Worm (Caenorhabditis elegans): ENCODE measurements around the gene irld-62.
"Not testable (repeated sequence)": the region's sequence is repeated elsewhere in the genome, so short reads cannot be mapped to it uniquely, and the experiment has no call there.

Gene irld-62

DNA sequence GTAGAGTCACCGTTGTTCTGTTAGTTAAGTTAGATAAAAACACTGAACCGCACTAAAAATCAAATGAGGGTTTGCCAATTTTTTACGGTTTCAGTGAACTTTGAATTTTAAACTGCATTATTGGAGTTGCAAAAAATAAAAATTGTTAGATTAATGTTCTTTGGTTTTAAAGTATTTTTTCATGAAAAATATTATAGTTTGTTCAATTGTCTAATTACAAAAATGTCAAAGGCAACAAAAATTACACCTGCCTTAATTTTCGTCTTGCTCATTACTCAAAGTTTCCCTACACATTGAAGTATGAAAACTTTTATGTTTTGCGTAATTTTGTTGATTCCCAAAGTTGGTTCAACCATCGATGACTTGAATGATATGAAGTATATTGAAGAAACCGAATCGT, at the start of gene irld-62:
Gene irld-62 (plus strand): TSS at position 301 of the 400 bp plus-strand sequence.
- TF ChIP-seq B0310.2 (tag; optimal IDR thresholded peaks at IDR 0.05): no peak
- TF ChIP-seq ceh-36 (tag; optimal IDR thresholded peaks at IDR 0.05): no peak
- TF ChIP-seq tbx-11 (GFP tag; IDR thresholded peaks at IDR 0.05): no peak
- TF ChIP-seq sea-1 (GFP tag; conservative IDR thresholded peaks at IDR 0.05): no peak
- no peak for TF ChIP-seq scrt-1 (GFP tag; IDR thresholded peaks at IDR 0.05)
- no peak for TF ChIP-seq ama-1 (optimal IDR thresholded peaks at IDR 0.05)
- no peak for TF ChIP-seq hmg-4 (GFP tag; optimal IDR thresholded peaks at IDR 0.05)
- TF ChIP-seq ceh-13 (GFP tag; optimal IDR thresholded peaks at IDR 0.05): no peak
- no peak for TF ChIP-seq F13C5.2 (tag; optimal IDR thresholded peaks at IDR 0.05)
- TF ChIP-seq ets-7 (tag; optimal IDR thresholded peaks at IDR 0.05): no peak
- no peak for TF ChIP-seq aly-1 (tag; optimal IDR thresholded peaks at IDR 0.05)
- no peak for TF ChIP-seq pes-1 (GFP tag; IDR thresholded peaks at IDR 0.05)
- no peak for TF ChIP-seq hnd-1 (tag; optimal IDR thresholded peaks at IDR 0.05)

DNA sequence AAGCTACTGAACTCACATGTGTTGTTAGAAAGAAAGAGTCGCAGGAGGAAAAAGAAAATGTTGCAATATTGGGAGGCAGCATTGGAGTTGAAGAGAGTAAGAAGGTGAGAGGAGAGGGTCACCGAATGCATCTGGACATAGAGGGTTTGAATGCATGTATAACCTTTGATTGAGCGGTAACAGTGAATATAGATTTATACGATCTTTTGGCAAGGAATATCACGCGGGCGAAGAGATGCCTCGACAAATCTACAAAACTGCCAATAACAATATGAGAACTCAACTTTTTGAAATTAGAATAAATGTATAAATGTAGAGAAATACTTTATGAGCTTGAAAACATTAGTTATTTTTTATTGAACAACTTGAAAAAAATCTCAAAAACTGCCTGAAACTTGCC, 48.5 kb upstream of the irld-62 start, which contains the start of gene M01B2.10:
Gene M01B2.10 (minus strand): TSS at position 101 of the 400 bp plus-strand sequence.
- TF ChIP-seq F13C5.2, ets-7, hmbx-1 (tag; optimal IDR thresholded peaks at IDR 0.05): not testable (repeated sequence)

DNA sequence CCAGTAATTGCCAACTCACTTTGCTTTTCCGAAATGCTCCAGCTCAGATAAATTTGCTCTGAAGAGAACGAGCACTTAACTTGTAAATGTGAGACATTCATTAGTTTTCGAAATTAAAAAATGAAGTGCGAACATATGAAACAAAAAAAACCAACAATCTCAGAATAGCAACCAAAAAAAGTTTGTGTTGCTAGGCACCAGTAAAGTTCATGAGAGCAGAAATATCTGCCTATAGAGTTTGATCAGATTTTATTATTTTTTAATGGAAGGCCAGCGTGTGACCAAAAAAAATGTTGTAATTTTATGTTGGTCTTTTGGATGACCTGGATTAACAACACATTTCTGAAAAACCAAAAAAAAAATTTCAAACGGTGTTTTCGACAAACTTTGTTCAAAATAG, 46.7 kb upstream of the irld-62 start, which contains the start of gene M01B2.12:
Gene M01B2.12 (minus strand): TSS at position 101 of the 400 bp plus-strand sequence.
- TF ChIP-seq tbx-37 (GFP tag; conservative IDR thresholded peaks at IDR 0.05): no peak
- TF ChIP-seq tbx-11 (GFP tag; IDR thresholded peaks at IDR 0.05): no peak
- no peak for TF ChIP-seq ets-7 (tag; optimal IDR thresholded peaks at IDR 0.05)
- no peak for TF ChIP-seq pes-1 (GFP tag; IDR thresholded peaks at IDR 0.05)
- TF ChIP-seq tra-4 (tag; optimal IDR thresholded peaks at IDR 0.05): no peak
- TF ChIP-seq scrt-1 (GFP tag; IDR thresholded peaks at IDR 0.05): no peak
- TF ChIP-seq hmg-4 (GFP tag; optimal IDR thresholded peaks at IDR 0.05): no peak
- no peak for TF ChIP-seq ceh-36 (tag; optimal IDR thresholded peaks at IDR 0.05)

DNA sequence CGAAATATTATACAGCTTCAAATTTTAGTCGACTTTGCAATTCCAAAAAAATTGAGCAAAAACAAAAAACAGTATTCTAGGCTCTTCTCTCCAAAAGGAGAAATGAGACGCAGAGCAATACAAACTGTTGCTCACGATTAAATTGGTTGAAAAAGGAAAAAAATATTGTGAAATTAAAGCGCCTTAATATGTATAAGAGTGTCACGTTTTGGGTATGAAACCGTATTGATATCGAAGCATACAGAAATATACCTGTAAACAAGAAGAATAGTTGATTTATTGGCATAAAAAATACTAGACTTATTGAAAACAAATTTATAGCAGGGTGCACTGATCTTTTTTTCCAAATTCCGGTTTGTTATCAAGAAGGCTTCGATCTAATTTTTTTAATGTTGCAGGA, 45.1 kb upstream of the irld-62 start, which contains the start of gene M01B2.13:
Gene M01B2.13 (minus strand): TSS at position 101 of the 400 bp plus-strand sequence.
- no peak for TF ChIP-seq hmg-4 (GFP tag; optimal IDR thresholded peaks at IDR 0.05)
- TF ChIP-seq pes-1 (GFP tag; IDR thresholded peaks at IDR 0.05): no peak
- TF ChIP-seq tbx-11 (GFP tag; IDR thresholded peaks at IDR 0.05): no peak
- TF ChIP-seq ets-7 (tag; optimal IDR thresholded peaks at IDR 0.05): no peak
- TF ChIP-seq ama-1 (optimal IDR thresholded peaks at IDR 0.05): no peak
- TF ChIP-seq tbx-37 (GFP tag; conservative IDR thresholded peaks at IDR 0.05): no peak
- TF ChIP-seq B0310.2 (tag; optimal IDR thresholded peaks at IDR 0.05): no peak
- TF ChIP-seq aly-1 (tag; optimal IDR thresholded peaks at IDR 0.05): no peak
- no peak for TF ChIP-seq hnd-1 (tag; optimal IDR thresholded peaks at IDR 0.05)
- TF ChIP-seq sea-1 (GFP tag; conservative IDR thresholded peaks at IDR 0.05): no peak

DNA sequence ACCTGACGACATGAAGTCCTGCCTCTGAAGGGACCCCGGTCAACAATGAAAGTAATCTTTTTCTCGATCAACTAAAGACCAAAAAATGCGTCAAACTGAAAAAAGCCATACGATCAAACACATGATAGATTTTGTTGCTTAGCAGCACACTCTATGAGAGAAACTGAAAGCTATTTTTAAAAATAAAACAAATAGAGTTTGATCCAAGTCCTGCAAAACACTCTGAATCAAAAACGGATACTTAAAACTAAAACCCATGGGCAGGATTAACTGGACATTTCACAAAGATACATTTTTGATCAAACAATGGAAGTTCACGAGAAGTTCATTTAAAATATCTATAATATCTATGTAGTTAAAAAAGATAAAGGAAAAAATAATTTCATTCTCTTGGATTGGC, 43.5 kb upstream of the irld-62 start, which contains the start of gene T10H4.13:
Gene T10H4.13 (minus strand): TSS at position 101 of the 400 bp plus-strand sequence.
- TF ChIP-seq hmbx-1 (tag; optimal IDR thresholded peaks at IDR 0.05) (no peak), F13C5.2 (tag; optimal IDR thresholded peaks at IDR 0.05) (no peak), scrt-1 (GFP tag; IDR thresholded peaks at IDR 0.05) (no peak), tbx-11 (GFP tag; IDR thresholded peaks at IDR 0.05) (no peak), aly-1 (tag; optimal IDR thresholded peaks at IDR 0.05) (no peak)

DNA sequence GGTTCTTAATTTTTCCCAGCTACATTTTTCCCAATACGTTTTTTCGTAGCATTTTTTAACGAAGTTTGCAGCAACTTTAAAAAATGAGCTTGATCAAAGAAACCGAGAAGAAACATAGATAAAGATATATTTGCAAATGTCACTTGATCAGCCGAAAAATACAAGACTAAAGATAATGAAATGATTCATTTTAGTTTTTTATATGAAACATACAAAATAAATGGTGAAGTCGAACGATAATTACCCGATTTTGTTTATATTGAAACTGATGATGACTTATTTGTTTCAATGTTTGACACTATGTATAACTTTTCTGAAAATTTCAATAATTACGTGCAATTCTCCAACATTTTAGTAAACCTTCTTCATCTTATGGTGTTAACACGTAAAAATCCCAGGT, 42.6 kb upstream of the irld-62 start, which contains the start of gene srw-22:
Gene srw-22 (plus strand): TSS at position 301 of the 400 bp plus-strand sequence.
- TF ChIP-seq pes-1 (GFP tag; IDR thresholded peaks at IDR 0.05): no peak

DNA sequence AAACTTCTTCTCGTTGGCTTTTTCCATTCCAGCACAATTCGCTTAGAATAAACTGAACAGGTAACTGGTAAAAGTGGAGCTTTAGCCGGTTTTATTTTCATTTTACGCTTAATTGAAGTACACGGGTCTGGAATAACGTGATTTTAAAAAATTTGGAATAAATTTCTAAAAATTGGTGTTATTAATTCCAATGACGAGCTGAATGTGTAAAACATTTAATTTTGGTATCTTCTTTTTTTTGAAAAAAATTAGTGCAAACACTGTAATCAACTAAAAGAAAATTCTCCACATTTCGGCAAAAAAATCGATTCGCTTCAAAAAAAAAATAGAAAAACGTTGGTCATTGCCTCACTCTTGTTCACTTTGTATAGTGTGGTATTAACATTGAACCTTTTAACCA, 38.6 kb upstream of the irld-62 start, which contains the start of gene T10H4.4:
Gene T10H4.4 (minus strand): TSS at position 101 of the 400 bp plus-strand sequence.
- TF ChIP-seq B0310.2 (tag; optimal IDR thresholded peaks at IDR 0.05) (no peak), hmg-4 (GFP tag; optimal IDR thresholded peaks at IDR 0.05) (no peak), ceh-36 (tag; optimal IDR thresholded peaks at IDR 0.05) (no peak), hnd-1 (tag; optimal IDR thresholded peaks at IDR 0.05) (no peak), ama-1 (optimal IDR thresholded peaks at IDR 0.05) (no peak), tbx-11 (GFP tag; IDR thresholded peaks at IDR 0.05) (no peak), aly-1 (tag; optimal IDR thresholded peaks at IDR 0.05) (no peak), sea-1 (GFP tag; conservative IDR thresholded peaks at IDR 0.05) (no peak), ceh-13 (GFP tag; optimal IDR thresholded peaks at IDR 0.05) (no peak), scrt-1 (GFP tag; IDR thresholded peaks at IDR 0.05) (no peak)

DNA sequence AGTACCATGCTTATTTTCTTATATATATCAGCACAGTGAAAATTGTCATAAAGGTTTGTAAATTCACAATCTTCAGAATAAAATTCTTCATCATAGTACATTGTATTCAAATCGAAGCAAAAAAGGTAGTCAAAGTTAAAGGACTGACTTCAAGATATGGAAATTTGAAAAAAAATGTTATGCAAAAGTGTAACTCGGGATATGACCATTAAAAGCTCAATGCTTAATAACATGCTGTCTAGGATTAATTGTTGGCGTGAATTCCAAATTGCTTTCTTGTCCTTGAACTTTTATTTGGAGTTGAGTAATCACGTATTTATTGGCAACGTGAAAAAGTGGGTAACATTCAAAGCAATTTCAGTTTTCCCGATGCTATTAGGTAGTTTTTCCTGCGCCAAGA, 36.1 kb upstream of the irld-62 start, which contains the start of gene srw-16:
Gene srw-16 (minus strand): TSS at position 101 of the 400 bp plus-strand sequence.
- TF ChIP-seq ceh-36 (tag; optimal IDR thresholded peaks at IDR 0.05) (no peak), hmg-4 (GFP tag; optimal IDR thresholded peaks at IDR 0.05) (no peak)

DNA sequence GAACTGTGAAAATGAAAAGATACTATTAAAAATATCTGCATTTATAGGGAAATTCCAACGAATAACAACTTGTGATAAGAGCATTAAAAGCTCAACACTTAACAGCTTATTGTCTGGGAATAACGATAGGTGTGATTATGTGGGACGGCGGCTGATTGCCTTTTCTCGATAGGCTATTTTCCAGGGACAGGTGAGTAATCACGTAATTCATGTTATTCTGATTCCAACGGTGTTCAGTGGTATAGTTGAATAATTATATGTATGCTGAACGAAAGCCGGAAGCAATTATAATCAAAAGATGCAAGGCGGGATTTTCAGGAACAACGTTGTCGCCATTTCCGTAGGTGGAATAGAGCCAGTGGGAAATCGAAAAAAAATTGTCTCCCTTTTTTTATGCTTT, 34.0 kb upstream of the irld-62 start, which contains the start of gene srw-17:
Gene srw-17 (minus strand): TSS at position 101 of the 400 bp plus-strand sequence.
- TF ChIP-seq scrt-1 (GFP tag; IDR thresholded peaks at IDR 0.05) (no peak), ceh-13 (GFP tag; optimal IDR thresholded peaks at IDR 0.05) (no peak), B0310.2 (tag; optimal IDR thresholded peaks at IDR 0.05) (no peak), sea-1 (GFP tag; conservative IDR thresholded peaks at IDR 0.05) (no peak), ceh-36 (tag; optimal IDR thresholded peaks at IDR 0.05) (no peak), hnd-1 (tag; optimal IDR thresholded peaks at IDR 0.05) (no peak), tbx-37 (GFP tag; conservative IDR thresholded peaks at IDR 0.05) (no peak)
